Worm (Caenorhabditis elegans) whole organism, young adult: Measurements from ENCODE around the gene F13D2.1.

ENCODE experiments used
- B0261.1 ChIP-seq: sonication (generic microtip); optimal IDR thresholded peaks from 2 replicates; lab custom pipeline; 2016; ENCODE audit warnings: mild to moderate bottlenecking, missing genetic modification characterization, moderate library complexity, missing compliant biosample characterization
- D2030.7 ChIP-seq: fragments of 200-800 bp; sonication (Bioruptor generic); IDR thresholded peaks from 2 replicates; pipeline ENCODE4 v1.3.6; 2022; ENCODE audit warnings: missing genetic modification reagents, missing genetic modification characterization, missing compliant biosample characterization
- F37B4.10 ChIP-seq: fragments of 200-800 bp; sonication (Bioruptor generic); IDR thresholded peaks from 2 replicates; pipeline ENCODE4 v1.3.6; 2022; ENCODE audit warnings: missing genetic modification characterization, missing compliant biosample characterization
- F49E8.2 ChIP-seq: sonication (generic microtip); optimal IDR thresholded peaks from 3 replicates; lab custom pipeline; 2017; ENCODE audit warnings: missing genetic modification characterization, mild to moderate bottlenecking, missing compliant biosample characterization, antibody characterized with exemption, moderate library complexity; ENCODE audit not compliant: insufficient read depth
- F55B11.4 ChIP-seq: sonication (generic microtip); optimal IDR thresholded peaks from 2 replicates; lab custom pipeline; 2016; ENCODE audit warnings: missing compliant biosample characterization, missing genetic modification characterization, borderline replicate concordance; ENCODE audit not compliant: insufficient read depth
- Y53F4B.3 ChIP-seq: fragments of 200-800 bp; sonication (Bioruptor generic); IDR thresholded peaks from 2 replicates; pipeline ENCODE4 v1.3.6; 2022; ENCODE audit warnings: missing genetic modification reagents, missing genetic modification characterization, missing compliant biosample characterization
- Y53G8AR.9 ChIP-seq: fragments of 200-800 bp; sonication (Bioruptor generic); conservative IDR thresholded peaks from 2 replicates; pipeline ENCODE4 v1.3.6; 2022; ENCODE audit warnings: missing genetic modification reagents, missing genetic modification characterization, missing compliant biosample characterization
- Y56A3A.18 ChIP-seq: fragments of 200-800 bp; sonication (Bioruptor generic); IDR thresholded peaks from 2 replicates; pipeline ENCODE4 v1.3.6; 2022; ENCODE audit warnings: missing genetic modification reagents, missing genetic modification characterization, missing compliant biosample characterization
- Y95B8A.8 ChIP-seq: fragments of 200-800 bp; sonication (Bioruptor generic); IDR thresholded peaks from 2 replicates; pipeline ENCODE4 v1.3.6; 2022; ENCODE audit warnings: missing genetic modification reagents, missing genetic modification characterization, missing compliant biosample characterization
- ama-1 ChIP-seq, 3 experiments: fragments of 150-350 bp in 1 of 3; sonication (generic microtip) in 2 of 3; optimal IDR thresholded peaks; 2 replicates each; lab custom pipeline; 2014 to 2018; ENCODE audit warnings: missing biosample characterization in 2 of 3, missing genetic modification characterization in 2 of 3, missing genetic modification reagents in 2 of 3
- aptf-3 ChIP-seq: fragments of 200-800 bp; sonication (Bioruptor generic); IDR thresholded peaks from 2 replicates; pipeline ENCODE4 v1.3.6; 2022; ENCODE audit warnings: missing genetic modification characterization, missing compliant biosample characterization
- ceh-27 ChIP-seq: fragments of 200-800 bp; sonication (Bioruptor generic); optimal IDR thresholded peaks from 2 replicates; lab custom pipeline; 2018; ENCODE audit warnings: mild to moderate bottlenecking, missing genetic modification characterization, moderate library complexity, missing compliant biosample characterization
- ceh-40 ChIP-seq: fragments of 200-800 bp; sonication (Bioruptor generic); IDR thresholded peaks from 2 replicates; pipeline ENCODE4 v1.3.6; 2022; ENCODE audit warnings: missing genetic modification characterization, missing compliant biosample characterization
- ceh-79 ChIP-seq: sonication (generic microtip); optimal IDR thresholded peaks from 2 replicates; lab custom pipeline; 2017; ENCODE audit warnings: mild to moderate bottlenecking, missing genetic modification characterization, missing compliant biosample characterization
- die-1 ChIP-seq: sonication (generic microtip); optimal IDR thresholded peaks from 2 replicates; lab custom pipeline; 2016; ENCODE audit warnings: missing genotype, mild to moderate bottlenecking, missing genetic modification characterization, missing compliant biosample characterization
- egl-18 ChIP-seq: fragments of 200-800 bp; sonication (Bioruptor generic); IDR thresholded peaks from 2 replicates; pipeline ENCODE4 v1.3.6; 2022; ENCODE audit warnings: missing genetic modification reagents, missing genetic modification characterization, missing compliant biosample characterization
- egrh-3 ChIP-seq: fragments of 200-800 bp; sonication (Bioruptor generic); IDR thresholded peaks from 2 replicates; pipeline ENCODE4 v1.3.6; 2022; ENCODE audit warnings: missing genetic modification reagents, missing genetic modification characterization, missing compliant biosample characterization
- him-1 ChIP-seq: sonication (generic microtip); optimal IDR thresholded peaks from 2 replicates; lab custom pipeline; 2016; ENCODE audit warnings: missing genotype, missing genetic modification reagents, missing genetic modification characterization, missing compliant biosample characterization
- hmg-20 ChIP-seq: fragments of 200-800 bp; sonication (Bioruptor generic); IDR thresholded peaks from 2 replicates; pipeline ENCODE4 v1.3.6; 2022; ENCODE audit warnings: missing genetic modification reagents, missing genetic modification characterization, missing compliant biosample characterization
- hrde-1 ChIP-seq: sonication (generic microtip); optimal IDR thresholded peaks from 2 replicates; lab custom pipeline; 2016; ENCODE audit warnings: missing genetic modification characterization, mild to moderate bottlenecking, missing compliant biosample characterization, moderate library complexity, missing genotype, missing genetic modification reagents, borderline replicate concordance
- lin-35 ChIP-seq, 3 experiments: fragments of 150-350 bp in 2 of 3; sonication (generic microtip) in 1 of 3; optimal IDR thresholded peaks; 2 replicates each; lab custom pipeline; 2014 to 2018; ENCODE audit warnings: missing biosample characterization in 3 of 3, missing genetic modification characterization in 3 of 3, missing genetic modification reagents in 3 of 3
- lin-54 ChIP-seq: fragments of 200-800 bp; sonication (Bioruptor generic); optimal IDR thresholded peaks from 2 replicates; lab custom pipeline; 2018; ENCODE audit warnings: mild to moderate bottlenecking, missing genetic modification characterization, missing compliant biosample characterization
- lir-1 ChIP-seq: fragments of 200-800 bp; sonication (Bioruptor generic); conservative IDR thresholded peaks from 2 replicates; pipeline ENCODE4 v1.3.6; 2022; ENCODE audit warnings: missing genetic modification reagents, missing genetic modification characterization, missing compliant biosample characterization
- mcd-1 ChIP-seq: fragments of 200-800 bp; sonication (Bioruptor generic); IDR thresholded peaks from 2 replicates; pipeline ENCODE4 v1.3.6; 2022; ENCODE audit warnings: missing genetic modification reagents, missing genetic modification characterization, missing compliant biosample characterization
- nhr-80 ChIP-seq: sonication (generic microtip); optimal IDR thresholded peaks from 2 replicates; lab custom pipeline; 2016; ENCODE audit warnings: missing genetic modification characterization, missing compliant biosample characterization
- nhr-90 ChIP-seq: sonication (generic microtip); optimal IDR thresholded peaks from 2 replicates; lab custom pipeline; 2016; ENCODE audit warnings: missing genotype, mild to moderate bottlenecking, missing genetic modification characterization, missing compliant biosample characterization
- pha-4 ChIP-seq: fragments of 150-350 bp; sonication (generic microtip); optimal IDR thresholded peaks from 2 replicates; lab custom pipeline; 2014; ENCODE audit warnings: missing biosample characterization, missing genetic modification reagents, missing genetic modification characterization
- rec-8 ChIP-seq, 2 experiments: sonication (generic microtip); optimal IDR thresholded peaks; 2 replicates each; lab custom pipeline; 2016; ENCODE audit warnings: mild to moderate bottlenecking in 2 of 2, missing genetic modification characterization in 2 of 2, missing genetic modification reagents in 2 of 2, missing genotype in 2 of 2, missing biosample characterization in 1 of 2, missing compliant biosample characterization in 1 of 2, moderate library complexity in 1 of 2
- sdz-38 ChIP-seq: sonication (generic microtip); optimal IDR thresholded peaks from 2 replicates; lab custom pipeline; 2016; ENCODE audit warnings: missing genotype, missing genetic modification characterization, missing compliant biosample characterization
- snpc-1.3 ChIP-seq: sonication (generic microtip); optimal IDR thresholded peaks from 2 replicates; lab custom pipeline; 2017; ENCODE audit warnings: missing genetic modification characterization, mild to moderate bottlenecking, missing compliant biosample characterization, antibody characterized with exemption, moderate library complexity, missing genotype, missing genetic modification reagents; ENCODE audit not compliant: insufficient read depth
- snpc-3.4 ChIP-seq: sonication (generic microtip); optimal IDR thresholded peaks from 2 replicates; lab custom pipeline; 2017; ENCODE audit warnings: missing genetic modification characterization, mild to moderate bottlenecking, missing compliant biosample characterization, antibody characterized with exemption, moderate library complexity, missing genotype, missing genetic modification reagents
- snpc-4 ChIP-seq, 5 experiments: fragments of 150-350 bp in 1 of 5; sonication (generic microtip) in 4 of 5; optimal IDR thresholded peaks; 2 replicates each; lab custom pipeline; 2014 to 2018; ENCODE audit warnings: missing genetic modification characterization in 5 of 5, missing biosample characterization in 3 of 5, antibody characterized with exemption in 2 of 5, mild to moderate bottlenecking in 2 of 5, missing compliant biosample characterization in 2 of 5, missing genotype in 2 of 5, moderate library complexity in 2 of 5, missing genetic modification reagents in 1 of 5
- sptf-2 ChIP-seq: fragments of 200-800 bp; sonication (Bioruptor generic); optimal IDR thresholded peaks from 2 replicates; lab custom pipeline; 2018; ENCODE audit warnings: mild to moderate bottlenecking, missing genetic modification characterization, missing compliant biosample characterization
- tlf-1 ChIP-seq: fragments of 200-800 bp; sonication (Bioruptor generic); optimal IDR thresholded peaks from 2 replicates; lab custom pipeline; 2018; ENCODE audit warnings: mild to moderate bottlenecking, missing genetic modification characterization, missing compliant biosample characterization
- ztf-18 ChIP-seq: sonication (generic microtip); optimal IDR thresholded peaks from 2 replicates; lab custom pipeline; 2016; ENCODE audit warnings: missing genotype, mild to moderate bottlenecking, missing genetic modification characterization, missing compliant biosample characterization
- ztf-28 ChIP-seq: fragments of 200-800 bp; sonication (Bioruptor generic); IDR thresholded peaks from 2 replicates; pipeline ENCODE4 v1.3.6; 2022; ENCODE audit warnings: missing genetic modification reagents, missing genetic modification characterization, missing compliant biosample characterization
- ztf-3 ChIP-seq: fragments of 200-800 bp; sonication (Bioruptor generic); optimal IDR thresholded peaks from 2 replicates; lab custom pipeline; 2018; ENCODE audit warnings: mild to moderate bottlenecking, missing genetic modification characterization, missing compliant biosample characterization

Gene F13D2.1

ce11 chrX:11162778-11163584 is 26.4 kb downstream of the F13D2.1 start (continued):
- TF ChIP-seq nhr-90 (peak; percentile 62), hmg-20 (no peak), Y53G8AR.9 (no peak), ztf-28 (GFP tag; lab: Robert Waterston, UW) (0 out of 2 replicates have a peak, but pooled peaks have one; percentile 32), aptf-3 (GFP tag; lab: Robert Waterston, UW) (peak; percentile 51; the same call in 1 of the 2 replicates), D2030.7 (GFP tag; lab: Robert Waterston, UW) (peak; percentile 78), die-1 (tag; lab: Kevin White, UChicago) (peak; percentile 64), pha-4 (tag; lab: Kevin White, UChicago) (no peak), snpc-1.3 (tag; lab: Kevin White, UChicago) (peak; percentile 56), ztf-18 (peak; percentile 52), snpc-3.4 (no peak), lin-35 (GFP tag; optimal IDR thresholded peaks at IDR 0.05; lab: Kevin White, UChicago) (no peak), B0261.1 (peak; percentile 72), tlf-1 (GFP tag; lab: Kevin White, UChicago) (no peak), ceh-27 (no peak), F49E8.2 (tag; lab: Kevin White, UChicago) (no peak), ama-1 (optimal IDR thresholded peaks at IDR 0.05; lab: Kevin White, UChicago) (no peak), ama-1 (GFP tag; optimal IDR thresholded peaks at IDR 0.05; lab: Kevin White, UChicago) (peak in 1 of 2 experiments; percentile 55), hrde-1 (tag; lab: Kevin White, UChicago) (peak; percentile 68), lin-54 (GFP tag; lab: Kevin White, UChicago) (no peak), Y95B8A.8 (GFP tag; lab: Robert Waterston, UW) (0 out of 2 replicates have a peak, but pooled peaks have one; percentile 39), him-1 (tag; lab: Kevin White, UChicago) (peak; percentile 77), ztf-3 (GFP tag; lab: Kevin White, UChicago) (no peak), mcd-1 (GFP tag; lab: Robert Waterston, UW) (no peak), Y53F4B.3 (0 out of 2 replicates have a peak, but pooled peaks have one; percentile 21), Y56A3A.18 (peak; percentile 62; the same call in 1 of the 2 replicates), F55B11.4 (tag; lab: Kevin White, UChicago) (no peak), nhr-80 (tag; lab: Kevin White, UChicago) (no peak), F37B4.10 (GFP tag; lab: Robert Waterston, UW) (no peak), egl-18 (GFP tag; lab: Robert Waterston, UW) (no peak), sdz-38 (tag; lab: Kevin White, UChicago) (no peak), rec-8 (tag; optimal IDR thresholded peaks at IDR 0.05; lab: Kevin White, UChicago) (peak; percentile 38 to 47)

- TF ChIP-seq lir-1 (GFP tag; lab: Robert Waterston, UW) (no peak), sptf-2 (GFP tag; lab: Kevin White, UChicago) (no peak), snpc-4 (GFP tag; optimal IDR thresholded peaks at IDR 0.05; lab: Kevin White, UChicago) (no peak), snpc-4 (tag; optimal IDR thresholded peaks at IDR 0.05; lab: Kevin White, UChicago) (no peak), ceh-79 (tag; lab: Kevin White, UChicago) (no peak), ceh-40 (no peak), egrh-3 (no peak)
Observed at ce11 chrX:11160537-11160936, 28.9 kb downstream of the F13D2.1 start, which contains the start of gene C05C9.1. TSS of gene C05C9.1 (plus strand) at chrX:11160837.
